Worm (Caenorhabditis elegans) whole organism, late embryonic: Measurements from ENCODE around the gene F17A9.4.

Source experiments
- C38D4.7 ChIP-seq: fragments of 200-800 bp; sonication (Bioruptor generic); optimal IDR thresholded peaks from 2 replicates; lab custom pipeline; 2018; ENCODE audit warnings: mild to moderate bottlenecking, missing genetic modification characterization, moderate library complexity, missing compliant biosample characterization
- ceh-2 ChIP-seq: sonication (generic microtip); optimal IDR thresholded peaks from 2 replicates; lab custom pipeline; 2016; ENCODE audit warnings: missing genotype, missing genetic modification characterization, missing compliant biosample characterization
- nhr-11 ChIP-seq: fragments of 150-350 bp; optimal IDR thresholded peaks from 2 replicates; lab custom pipeline; 2014; ENCODE audit warnings: missing biosample characterization, missing genetic modification characterization
- odd-2 ChIP-seq: sonication (generic microtip); optimal IDR thresholded peaks from 2 replicates; lab custom pipeline; 2017; ENCODE audit warnings: antibody characterized with exemption, mild to moderate bottlenecking, missing genetic modification characterization, missing compliant biosample characterization
- tbx-2 ChIP-seq: sonication (generic microtip); optimal IDR thresholded peaks from 2 replicates; lab custom pipeline; 2016; ENCODE audit warnings: missing genetic modification characterization, missing compliant biosample characterization
- tbx-7 ChIP-seq: sonication (generic microtip); optimal IDR thresholded peaks from 2 replicates; lab custom pipeline; 2016; ENCODE audit warnings: missing genotype, missing genetic modification characterization, missing compliant biosample characterization
- unc-3 ChIP-seq, 2 experiments: fragments of 200-800 bp in 1 of 2; sonication (Bioruptor generic) in 1 of 2; sonication (generic microtip) in 1 of 2; conservative IDR thresholded peaks in 1 of 2; optimal IDR thresholded peaks in 1 of 2; 2 replicates each; pipeline versions ENCODE4 v1.3.6 to Lab custom; 2016 to 2022; ENCODE audit warnings: missing compliant biosample characterization in 2 of 2, missing genetic modification characterization in 2 of 2, missing genetic modification reagents in 1 of 2
- zip-5 ChIP-seq: sonication (generic microtip); optimal IDR thresholded peaks from 2 replicates; lab custom pipeline; 2016; ENCODE audit warnings: missing genetic modification characterization, missing compliant biosample characterization

ce11 chrV:6128355-6128754 lies 17.9 kb upstream of the F17A9.4 start:
- TF ChIP-seq C38D4.7 (GFP tag; lab: Kevin White, UChicago) (no peak), ceh-2 (tag; lab: Kevin White, UChicago) (no peak), tbx-2 (tag; lab: Kevin White, UChicago) (no peak), zip-5 (tag; lab: Kevin White, UChicago) (no peak), unc-3 (GFP tag; conservative IDR thresholded peaks at IDR 0.05; lab: Robert Waterston, UW) (no peak), unc-3 (tag; optimal IDR thresholded peaks at IDR 0.05; lab: Kevin White, UChicago) (no peak), tbx-7 (tag; lab: Kevin White, UChicago) (no peak), odd-2 (tag; lab: Kevin White, UChicago) (no peak), nhr-11 (no peak)
